Worm (Caenorhabditis elegans) whole organism, L1 larva: ENCODE data around the gene R02D5.6.

Experiments
- F16B12.6 ChIP-seq: fragments of 150-350 bp; optimal IDR thresholded peaks from 2 replicates; lab custom pipeline; 2014; ENCODE audit warnings: missing biosample characterization, missing genetic modification characterization
- aly-2 ChIP-seq: fragments of 150-350 bp; optimal IDR thresholded peaks from 2 replicates; lab custom pipeline; 2014; ENCODE audit warnings: missing biosample characterization, missing genetic modification characterization
- ceh-63 ChIP-seq: fragments of 200-800 bp; sonication (Bioruptor generic); optimal IDR thresholded peaks from 2 replicates; lab custom pipeline; 2018; ENCODE audit warnings: mild to moderate bottlenecking, missing genetic modification characterization, missing compliant biosample characterization
- ceh-8 ChIP-seq: fragments of 200-800 bp; sonication (Bioruptor generic); optimal IDR thresholded peaks from 2 replicates; lab custom pipeline; 2018; ENCODE audit warnings: mild to moderate bottlenecking, missing genetic modification characterization, moderate library complexity, missing compliant biosample characterization
- ceh-82 ChIP-seq, 3 experiments: fragments of 150-350 bp in 1 of 3; sonication (generic microtip) in 2 of 3; optimal IDR thresholded peaks; 2 replicates each; lab custom pipeline; 2014 to 2017; ENCODE audit warnings: missing biosample characterization in 3 of 3, missing genetic modification characterization in 3 of 3
- ceh-88 ChIP-seq: fragments of 200-800 bp; sonication (Bioruptor generic); IDR thresholded peaks from 2 replicates; pipeline ENCODE4 v1.3.6; 2022; ENCODE audit warnings: missing genetic modification characterization, missing compliant biosample characterization
- efl-1 ChIP-seq, 4 experiments: fragments of 150-350 bp; optimal IDR thresholded peaks in 3 of 4; peaks in 1 of 4; 1 replicate in 1 of 4; 2 replicates in 3 of 4; lab custom pipeline; 2014; ENCODE audit warnings: missing biosample characterization in 2 of 4, missing genetic modification characterization in 2 of 4, missing genetic modification reagents in 2 of 4
- efl-3 ChIP-seq: fragments of 200-800 bp; sonication (Bioruptor generic); optimal IDR thresholded peaks from 2 replicates; lab custom pipeline; 2018; ENCODE audit warnings: mild to moderate bottlenecking, missing genetic modification characterization, missing compliant biosample characterization
- egl-27 ChIP-seq, 2 experiments: fragments of 150-350 bp in 1 of 2; sonication (generic microtip); optimal IDR thresholded peaks; 3 replicates each; lab custom pipeline; 2017 to 2018; ENCODE audit warnings: missing biosample characterization in 2 of 2, missing genetic modification characterization in 2 of 2, missing genetic modification reagents in 2 of 2
- elt-2 ChIP-seq: sonication (generic microtip); optimal IDR thresholded peaks from 2 replicates; lab custom pipeline; 2016; ENCODE audit warnings: missing genetic modification characterization, mild to moderate bottlenecking, inconsistent platforms, missing compliant biosample characterization, missing genetic modification reagents
- fkh-10 ChIP-seq: sonication (generic microtip); optimal IDR thresholded peaks from 2 replicates; lab custom pipeline; 2017; ENCODE audit warnings: missing biosample characterization, missing genetic modification reagents, missing genetic modification characterization
- fkh-8 ChIP-seq: sonication (generic microtip); optimal IDR thresholded peaks from 2 replicates; lab custom pipeline; 2016; ENCODE audit warnings: mild to moderate bottlenecking, missing genetic modification characterization, missing compliant biosample characterization
- hpl-2 ChIP-seq: fragments of 150-350 bp; optimal IDR thresholded peaks from 2 replicates; lab custom pipeline; 2014; ENCODE audit warnings: missing biosample characterization, missing genetic modification reagents, missing genetic modification characterization
- isw-1 ChIP-seq: fragments of 200-800 bp; sonication (Bioruptor generic); IDR thresholded peaks from 2 replicates; pipeline ENCODE4 v1.3.6; 2022; ENCODE audit warnings: missing genetic modification characterization, missing compliant biosample characterization
- jun-1 ChIP-seq: fragments of 150-350 bp; optimal IDR thresholded peaks from 2 replicates; lab custom pipeline; 2014; ENCODE audit warnings: missing biosample characterization, missing genetic modification reagents, missing genetic modification characterization
- lin-14 ChIP-seq: fragments of 200-800 bp; sonication (Bioruptor generic); optimal IDR thresholded peaks from 2 replicates; lab custom pipeline; 2018; ENCODE audit warnings: mild to moderate bottlenecking, missing genetic modification characterization, moderate library complexity, missing compliant biosample characterization
- lsy-2 ChIP-seq, 2 experiments: fragments of 150-350 bp; optimal IDR thresholded peaks; 2 replicates each; lab custom pipeline; 2014; ENCODE audit warnings: missing biosample characterization in 2 of 2, missing genetic modification characterization in 2 of 2
- mab-9 ChIP-seq: fragments of 200-800 bp; sonication (Bioruptor generic); IDR thresholded peaks from 2 replicates; pipeline ENCODE4 v1.3.6; 2022; ENCODE audit warnings: missing genetic modification reagents, missing genetic modification characterization, missing compliant biosample characterization
- mep-1 ChIP-seq: fragments of 150-350 bp; optimal IDR thresholded peaks from 2 replicates; lab custom pipeline; 2014; ENCODE audit warnings: missing biosample characterization, missing genetic modification characterization
- nhr-19 ChIP-seq: fragments of 200-800 bp; sonication (Bioruptor generic); conservative IDR thresholded peaks from 2 replicates; pipeline ENCODE4 v1.3.6; 2022; ENCODE audit warnings: missing genetic modification characterization, missing compliant biosample characterization
- nhr-20 ChIP-seq: sonication (generic microtip); optimal IDR thresholded peaks from 2 replicates; lab custom pipeline; 2016; ENCODE audit warnings: mild to moderate bottlenecking, missing genetic modification characterization, missing compliant biosample characterization
- nhr-237 ChIP-seq: fragments of 150-350 bp; optimal IDR thresholded peaks from 2 replicates; lab custom pipeline; 2014; ENCODE audit warnings: missing biosample characterization, missing genetic modification characterization
- nhr-28 ChIP-seq: fragments of 150-350 bp; optimal IDR thresholded peaks from 2 replicates; lab custom pipeline; 2014; ENCODE audit warnings: missing biosample characterization, missing genetic modification characterization
- nhr-71 ChIP-seq: sonication (generic microtip); optimal IDR thresholded peaks from 2 replicates; lab custom pipeline; 2016; ENCODE audit warnings: mild to moderate bottlenecking, missing genetic modification characterization, moderate library complexity, missing compliant biosample characterization
- nhr-76 ChIP-seq: sonication (generic microtip); optimal IDR thresholded peaks from 2 replicates; lab custom pipeline; 2017; ENCODE audit warnings: missing biosample characterization, missing genetic modification characterization
- nhr-84 ChIP-seq: sonication (generic microtip); optimal IDR thresholded peaks from 2 replicates; lab custom pipeline; 2017; ENCODE audit warnings: missing biosample characterization, missing genetic modification characterization
- pax-3 ChIP-seq: fragments of 200-800 bp; sonication (Bioruptor generic); optimal IDR thresholded peaks from 2 replicates; lab custom pipeline; 2018; ENCODE audit warnings: mild to moderate bottlenecking, missing genetic modification characterization, moderate library complexity, missing compliant biosample characterization
- skn-1 ChIP-seq: fragments of 150-350 bp; optimal IDR thresholded peaks from 2 replicates; lab custom pipeline; 2014; ENCODE audit warnings: missing biosample characterization, missing genetic modification characterization
- snu-23 ChIP-seq: sonication (generic microtip); optimal IDR thresholded peaks from 2 replicates; lab custom pipeline; 2016; ENCODE audit warnings: missing genetic modification characterization, missing compliant biosample characterization
- sox-4 ChIP-seq: sonication (generic microtip); optimal IDR thresholded peaks from 2 replicates; lab custom pipeline; 2016; ENCODE audit warnings: missing genetic modification characterization, missing compliant biosample characterization
- swsn-7 ChIP-seq: sonication (generic microtip); optimal IDR thresholded peaks from 2 replicates; lab custom pipeline; 2016; ENCODE audit warnings: missing genetic modification characterization, missing compliant biosample characterization
- tbx-2 ChIP-seq: sonication (generic microtip); optimal IDR thresholded peaks from 2 replicates; lab custom pipeline; 2016; ENCODE audit warnings: missing genetic modification characterization, missing compliant biosample characterization
- tlp-1 ChIP-seq: fragments of 150-350 bp; optimal IDR thresholded peaks from 2 replicates; lab custom pipeline; 2014; ENCODE audit warnings: missing biosample characterization, missing genetic modification characterization
- unc-130 ChIP-seq: fragments of 150-350 bp; optimal IDR thresholded peaks from 2 replicates; lab custom pipeline; 2017; ENCODE audit warnings: missing biosample characterization, missing genetic modification characterization, inconsistent platforms
- unc-30 ChIP-seq: sonication (generic microtip); optimal IDR thresholded peaks from 2 replicates; lab custom pipeline; 2017; ENCODE audit warnings: missing biosample characterization, missing genetic modification characterization
- xbp-1 ChIP-seq: sonication (generic microtip); optimal IDR thresholded peaks from 2 replicates; lab custom pipeline; 2016; ENCODE audit warnings: missing genetic modification characterization, missing compliant biosample characterization
- ztf-11 ChIP-seq, 2 experiments: sonication (generic microtip); optimal IDR thresholded peaks; 2 replicates each; lab custom pipeline; 2016 to 2017; ENCODE audit warnings: missing genetic modification characterization in 2 of 2, missing biosample characterization in 1 of 2, missing compliant biosample characterization in 1 of 2
- ztf-4 ChIP-seq: fragments of 150-350 bp; optimal IDR thresholded peaks from 2 replicates; lab custom pipeline; 2014; ENCODE audit warnings: missing biosample characterization, missing genetic modification characterization

R02D5.6 gene

ce11 chrV:14484582-14484981, 33.3 kb downstream of the R02D5.6 start, which contains the start of gene R02D5.4:
Gene R02D5.4, minus strand, starts transcription at chrV:14484682.
- TF ChIP-seq mab-9, result no peak
- TF ChIP-seq efl-3 (GFP tag; lab: Kevin White, UChicago), result no peak
- no peak for TF ChIP-seq unc-30 (tag; lab: Kevin White, UChicago)

ce11 chrV:14482728-14483210, 35.1 kb downstream of the R02D5.6 start, which contains the start of gene R02D5.3:
Gene R02D5.3, plus strand, starts transcription at chrV:14483160.
- TF ChIP-seq sox-4 (tag; lab: Kevin White, UChicago) (no peak), elt-2 (peak; percentile 34)

ce11 chrV:14481987-14482386, 35.9 kb downstream of the R02D5.6 start, which contains the start of gene R02D5.10:
Gene R02D5.10, plus strand, starts transcription at chrV:14482287.
- TF ChIP-seq nhr-20 (tag; lab: Kevin White, UChicago), result no peak
- no peak for TF ChIP-seq hpl-2 (GFP tag; lab: Kevin White, UChicago)
- no peak for TF ChIP-seq nhr-28 (tag; lab: Kevin White, UChicago)
- TF ChIP-seq efl-1 (optimal IDR thresholded peaks at IDR 0.05; lab: Kevin White, UChicago), result no peak
- no peak for TF ChIP-seq efl-1 (GFP tag; optimal IDR thresholded peaks at IDR 0.05 in 1 of 2; lab: Kevin White, UChicago)
- no peak for TF ChIP-seq isw-1 (GFP tag; lab: Robert Waterston, UW)
- TF ChIP-seq egl-27 (tag; optimal IDR thresholded peaks at IDR 0.05; lab: Kevin White, UChicago), result no peak
- no peak for TF ChIP-seq mab-9
- no peak for TF ChIP-seq skn-1
- TF ChIP-seq ztf-11 (tag; optimal IDR thresholded peaks at IDR 0.05; lab: Kevin White, UChicago), result no peak
- TF ChIP-seq, all 84 proteins: peak for 0

ce11 chrV:14481401-14481800, 36.5 kb downstream of the R02D5.6 start, which contains the start of gene R02D5.7:
Gene R02D5.7, minus strand, starts transcription at chrV:14481501.
- no peak for TF ChIP-seq unc-130 (tag; lab: Kevin White, UChicago)
- no peak for TF ChIP-seq egl-27 (tag; optimal IDR thresholded peaks at IDR 0.05; lab: Kevin White, UChicago)
- no peak for TF ChIP-seq jun-1 (tag; lab: Kevin White, UChicago)
- TF ChIP-seq ceh-88 (GFP tag; lab: Robert Waterston, UW), result no peak
- TF ChIP-seq nhr-71 (tag; lab: Kevin White, UChicago), result no peak
- TF ChIP-seq efl-3 (GFP tag; lab: Kevin White, UChicago), result no peak
- no peak for TF ChIP-seq nhr-19 (GFP tag; lab: Robert Waterston, UW)
- no peak for TF ChIP-seq snu-23 (GFP tag; lab: Kevin White, UChicago)
- no peak for TF ChIP-seq ztf-4
- TF ChIP-seq isw-1 (GFP tag; lab: Robert Waterston, UW), result no peak
- no peak for TF ChIP-seq nhr-237 (tag; lab: Kevin White, UChicago)
- TF ChIP-seq tlp-1 (tag; lab: Kevin White, UChicago), result no peak
- TF ChIP-seq ceh-63 (GFP tag; lab: Kevin White, UChicago), result no peak
- TF ChIP-seq tbx-2, result no peak
- no peak for TF ChIP-seq swsn-7
- no peak for TF ChIP-seq aly-2 (tag; lab: Kevin White, UChicago)
- TF ChIP-seq, all 84 proteins: peak for 0

ce11 chrV:14480533-14480932, 37.4 kb downstream of the R02D5.6 start:
- TF ChIP-seq nhr-19 (GFP tag; lab: Robert Waterston, UW) (no peak), unc-30 (tag; lab: Kevin White, UChicago) (no peak), sox-4 (tag; lab: Kevin White, UChicago) (no peak), pax-3 (tag; lab: Kevin White, UChicago) (no peak), ceh-82 (tag; optimal IDR thresholded peaks at IDR 0.05; lab: Kevin White, UChicago) (no peak), ceh-8 (GFP tag; lab: Kevin White, UChicago) (no peak), fkh-8 (tag; lab: Kevin White, UChicago) (no peak), lsy-2 (tag; optimal IDR thresholded peaks at IDR 0.05; lab: Kevin White, UChicago) (no peak), F16B12.6 (tag; lab: Kevin White, UChicago) (no peak), mab-9 (no peak), mep-1 (tag; lab: Kevin White, UChicago) (no peak), nhr-84 (tag; lab: Kevin White, UChicago) (no peak), fkh-10 (GFP tag; lab: Kevin White, UChicago) (no peak), lin-14 (no peak), xbp-1 (no peak), nhr-76 (tag; lab: Kevin White, UChicago) (no peak)
- TF ChIP-seq, all 84 proteins: peak for 0
